Fruit fly (Drosophila melanogaster) whole organism, embryonic: ENCODE data around the gene tweek.
A peak's percentile ranks its signal among the peaks of the same experiment; 100 is the strongest.

Experiments
- Adf1 ChIP-seq: fragments of 200-800 bp; sonication (Bioruptor generic); IDR thresholded peaks from 2 replicates; pipeline ENCODE4 v1.3.6; 2022; ENCODE audit warnings: missing biosample characterization, missing genetic modification characterization
- CG11456 ChIP-seq: fragments of 200-800 bp; sonication (Bioruptor generic); IDR thresholded peaks from 3 replicates; pipeline ENCODE4 v1.3.6; 2022; ENCODE audit warnings: missing biosample characterization, missing genetic modification characterization
- CG13894 ChIP-seq: fragments of 200-800 bp; sonication (Bioruptor generic); optimal IDR thresholded peaks from 3 replicates; lab custom pipeline; 2018; ENCODE audit warnings: missing biosample characterization, mild to moderate bottlenecking, missing genetic modification characterization, moderate library complexity
- CG15514 ChIP-seq: fragments of 200-800 bp; sonication (Bioruptor generic); optimal IDR thresholded peaks from 3 replicates; lab custom pipeline; 2017; ENCODE audit warnings: missing biosample characterization, missing genetic modification characterization, mild to moderate bottlenecking, moderate library complexity, missing genetic modification reagents
- CG17328 ChIP-seq: fragments of 200-800 bp; sonication (Bioruptor generic); IDR thresholded peaks from 2 replicates; pipeline ENCODE4 v1.3.6; 2022; ENCODE audit warnings: missing biosample characterization, missing genetic modification characterization
- CG2199 ChIP-seq: fragments of 200-800 bp; sonication (Bioruptor generic); IDR thresholded peaks from 3 replicates; pipeline ENCODE4 v1.3.6; 2022; ENCODE audit warnings: missing biosample characterization, missing genetic modification characterization
- CG33213 ChIP-seq: fragments of 200-800 bp; sonication (Bioruptor generic); optimal IDR thresholded peaks from 3 replicates; lab custom pipeline; 2016; ENCODE audit warnings: missing biosample characterization, missing genetic modification characterization
- CG33557 ChIP-seq: fragments of 200-800 bp; sonication (Bioruptor generic); optimal IDR thresholded peaks from 2 replicates; lab custom pipeline; 2019; ENCODE audit warnings: missing biosample characterization, mild to moderate bottlenecking, missing genetic modification characterization, moderate library complexity
- CG34224 ChIP-seq: fragments of 200-800 bp; sonication (Bioruptor generic); IDR thresholded peaks from 3 replicates; pipeline ENCODE4 v1.3.6; 2022; ENCODE audit warnings: missing biosample characterization, missing genetic modification characterization; ENCODE audit not compliant: partially characterized antibody
- CG4282 ChIP-seq: fragments of 200-800 bp; sonication (Bioruptor generic); optimal IDR thresholded peaks from 2 replicates; lab custom pipeline; 2016; ENCODE audit warnings: missing biosample characterization, missing genetic modification characterization
- CG4707 ChIP-seq: fragments of 200-800 bp; sonication (Bioruptor generic); optimal IDR thresholded peaks from 2 replicates; lab custom pipeline; 2018; ENCODE audit warnings: missing biosample characterization, mild to moderate bottlenecking, missing genetic modification characterization, moderate library complexity
- CG6175 ChIP-seq: fragments of 200-800 bp; sonication (Bioruptor generic); IDR thresholded peaks from 3 replicates; pipeline ENCODE4 v1.3.6; 2022; ENCODE audit warnings: missing biosample characterization, missing genetic modification characterization
- CG7271 ChIP-seq: fragments of 200-800 bp; sonication (Bioruptor generic); optimal IDR thresholded peaks from 2 replicates; lab custom pipeline; 2018; ENCODE audit warnings: missing biosample characterization, mild to moderate bottlenecking, missing genetic modification characterization, moderate library complexity
- CG7357 ChIP-seq: fragments of 200-800 bp; sonication (Bioruptor generic); IDR thresholded peaks from 3 replicates; pipeline ENCODE4 v1.3.6; 2022; ENCODE audit warnings: missing biosample characterization, missing genetic modification characterization
- CG7786 ChIP-seq: fragments of 200-800 bp; sonication (Bioruptor generic); optimal IDR thresholded peaks from 2 replicates; lab custom pipeline; 2016; ENCODE audit warnings: missing biosample characterization, missing genetic modification characterization
- CG8478 ChIP-seq: fragments of >200 bp; optimal IDR thresholded peaks from 2 replicates; lab custom pipeline; 2018
- D ChIP-seq, 2 experiments: fragments of 200-800 bp in 1 of 2; fragments of >200 bp in 1 of 2; sonication (Bioruptor generic) in 1 of 2; optimal IDR thresholded peaks; 2 replicates in 1 of 2; 3 replicates in 1 of 2; lab custom pipeline; 2017; ENCODE audit warnings: mild to moderate bottlenecking in 1 of 2, missing biosample characterization in 1 of 2, missing genetic modification characterization in 1 of 2, missing genetic modification reagents in 1 of 2
- Dbx ChIP-seq: fragments of 200-800 bp; sonication (Bioruptor generic); IDR thresholded peaks from 3 replicates; pipeline ENCODE4 v1.3.6; 2022; ENCODE audit warnings: missing biosample characterization, missing genetic modification characterization
- Deaf1 ChIP-seq: fragments of 200-800 bp; optimal IDR thresholded peaks from 3 replicates; lab custom pipeline; 2019; ENCODE audit warnings: missing biosample characterization, mild to moderate bottlenecking, missing genetic modification characterization, moderate library complexity
- Doc2 ChIP-seq: fragments of 200-800 bp; sonication (Bioruptor generic); IDR thresholded peaks from 2 replicates; pipeline ENCODE4 v1.3.6; 2022; ENCODE audit warnings: missing biosample characterization, missing genetic modification characterization
- Gug ChIP-seq: fragments of 200-800 bp; sonication (Bioruptor generic); IDR thresholded peaks from 4 replicates; pipeline ENCODE4 v1.3.6; 2022; ENCODE audit warnings: missing biosample characterization, missing genetic modification characterization
- Hmr ChIP-seq: fragments of 200-800 bp; sonication (Bioruptor generic); optimal IDR thresholded peaks from 3 replicates; lab custom pipeline; 2017; ENCODE audit warnings: mild to moderate bottlenecking, missing biosample characterization, missing genetic modification reagents, missing genetic modification characterization
- Jarid2 ChIP-seq: fragments of 200-800 bp; sonication (Bioruptor generic); optimal IDR thresholded peaks from 3 replicates; lab custom pipeline; 2017; ENCODE audit warnings: mild to moderate bottlenecking, missing biosample characterization, missing genetic modification reagents, missing genetic modification characterization
- Lim3 ChIP-seq: fragments of 200-800 bp; sonication (Bioruptor generic); IDR thresholded peaks from 2 replicates; pipeline ENCODE4 v1.3.6; 2022; ENCODE audit warnings: missing biosample characterization, missing genetic modification characterization
- Meics ChIP-seq: fragments of 200-800 bp; sonication (Bioruptor generic); optimal IDR thresholded peaks from 2 replicates; lab custom pipeline; 2017; ENCODE audit warnings: missing biosample characterization, mild to moderate bottlenecking, missing genetic modification characterization
- Mes4 ChIP-seq: fragments of 200-800 bp; sonication (Bioruptor generic); optimal IDR thresholded peaks from 2 replicates; lab custom pipeline; 2016; ENCODE audit warnings: missing biosample characterization, missing genetic modification characterization
- NC2β ChIP-seq: fragments of 200-800 bp; sonication (Bioruptor generic); optimal IDR thresholded peaks from 2 replicates; lab custom pipeline; 2016; ENCODE audit warnings: missing biosample characterization, missing genetic modification characterization
- NK7.1 ChIP-seq: fragments of 200-800 bp; sonication (Bioruptor generic); optimal IDR thresholded peaks from 3 replicates; lab custom pipeline; 2016; ENCODE audit warnings: missing biosample characterization, missing genetic modification characterization
- NfI ChIP-seq: fragments of 200-800 bp; sonication (Bioruptor generic); optimal IDR thresholded peaks from 3 replicates; lab custom pipeline; 2018; ENCODE audit warnings: missing biosample characterization, mild to moderate bottlenecking, missing genetic modification characterization, moderate library complexity
- Ravus ChIP-seq: fragments of 200-800 bp; sonication (Bioruptor generic); IDR thresholded peaks from 2 replicates; pipeline ENCODE4 v1.3.6; 2022; ENCODE audit warnings: missing biosample characterization, missing genetic modification characterization
- Vsx1 ChIP-seq: fragments of 200-800 bp; sonication (Bioruptor generic); optimal IDR thresholded peaks from 2 replicates; lab custom pipeline; 2017; ENCODE audit warnings: missing biosample characterization, mild to moderate bottlenecking, missing genetic modification characterization, missing genetic modification reagents
- abd-A ChIP-seq: fragments of 200-800 bp; sonication (Bioruptor generic); optimal IDR thresholded peaks from 3 replicates; lab custom pipeline; 2019; ENCODE audit warnings: missing biosample characterization, mild to moderate bottlenecking, missing genetic modification characterization, moderate library complexity
- bcd ChIP-seq: fragments of 200-800 bp; sonication (Bioruptor generic); optimal IDR thresholded peaks from 2 replicates; lab custom pipeline; 2017; ENCODE audit warnings: missing biosample characterization, mild to moderate bottlenecking, missing genetic modification characterization
- cwo ChIP-seq: fragments of 200-800 bp; sonication (Bioruptor generic); optimal IDR thresholded peaks from 3 replicates; lab custom pipeline; 2017; ENCODE audit warnings: missing biosample characterization, missing genetic modification characterization, mild to moderate bottlenecking, moderate library complexity, missing genetic modification reagents
- da ChIP-seq: fragments of 200-800 bp; sonication (Bioruptor generic); optimal IDR thresholded peaks from 2 replicates; lab custom pipeline; 2016; ENCODE audit warnings: missing biosample characterization, missing genetic modification characterization
- en ChIP-seq: fragments of 200-800 bp; sonication (Bioruptor generic); optimal IDR thresholded peaks from 2 replicates; lab custom pipeline; 2016; ENCODE audit warnings: missing biosample characterization, missing genetic modification characterization
- exex ChIP-seq: fragments of 200-800 bp; sonication (Bioruptor generic); optimal IDR thresholded peaks from 4 replicates; lab custom pipeline; 2018; ENCODE audit warnings: missing biosample characterization, mild to moderate bottlenecking, missing genetic modification characterization, moderate library complexity
- fd96Cb ChIP-seq: fragments of 200-800 bp; sonication (Bioruptor generic); optimal IDR thresholded peaks from 2 replicates; lab custom pipeline; 2018; ENCODE audit warnings: missing biosample characterization, mild to moderate bottlenecking, missing genetic modification characterization, moderate library complexity
- ind ChIP-seq: fragments of 200-800 bp; sonication (Bioruptor generic); optimal IDR thresholded peaks from 3 replicates; lab custom pipeline; 2016; ENCODE audit warnings: missing biosample characterization, missing genetic modification characterization
- insv ChIP-seq, 2 experiments: fragments of 200-800 bp; sonication (Bioruptor generic); optimal IDR thresholded peaks; 3 replicates each; lab custom pipeline; 2016 to 2018; ENCODE audit warnings: missing biosample characterization in 2 of 2, missing genetic modification characterization in 2 of 2
- nerfin-2 ChIP-seq: fragments of 200-800 bp; sonication (Bioruptor generic); IDR thresholded peaks from 2 replicates; pipeline ENCODE4 v1.3.6; 2022; ENCODE audit warnings: missing biosample characterization, missing genetic modification characterization; ENCODE audit not compliant: partially characterized antibody
- sr ChIP-seq: fragments of 200-800 bp; sonication (Bioruptor generic); IDR thresholded peaks from 3 replicates; pipeline ENCODE4 v1.3.6; 2022; ENCODE audit warnings: missing biosample characterization, missing genetic modification characterization
- tap ChIP-seq: fragments of 200-800 bp; optimal IDR thresholded peaks from 3 replicates; lab custom pipeline; 2019; ENCODE audit warnings: missing biosample characterization, mild to moderate bottlenecking, missing genetic modification characterization, moderate library complexity
- trem ChIP-seq: fragments of 200-800 bp; optimal IDR thresholded peaks from 3 replicates; lab custom pipeline; 2019; ENCODE audit warnings: missing biosample characterization, mild to moderate bottlenecking, missing genetic modification characterization, moderate library complexity
- tup ChIP-seq: fragments of 200-800 bp; sonication (Bioruptor generic); optimal IDR thresholded peaks from 2 replicates; lab custom pipeline; 2016; ENCODE audit warnings: missing biosample characterization, mild to moderate bottlenecking, missing genetic modification characterization, moderate library complexity
- unc-4 ChIP-seq: fragments of 200-800 bp; sonication (Bioruptor generic); IDR thresholded peaks from 2 replicates; pipeline ENCODE4 v1.3.6; 2022; ENCODE audit warnings: missing biosample characterization, missing genetic modification characterization; ENCODE audit not compliant: partially characterized antibody
- vfl ChIP-seq: fragments of 200-800 bp; sonication (Bioruptor generic); optimal IDR thresholded peaks from 2 replicates; lab custom pipeline; 2016; ENCODE audit warnings: missing biosample characterization, missing genetic modification characterization
- vnd ChIP-seq: fragments of 200-800 bp; sonication (Bioruptor generic); IDR thresholded peaks from 3 replicates; pipeline ENCODE4 v1.3.6; 2022; ENCODE audit warnings: missing biosample characterization, missing genetic modification characterization; ENCODE audit not compliant: partially characterized antibody
- vvl ChIP-seq: fragments of 200-800 bp; sonication (Bioruptor generic); IDR thresholded peaks from 2 replicates; pipeline ENCODE4 v1.3.6; 2022; ENCODE audit warnings: missing biosample characterization, missing genetic modification characterization
- zfh1 ChIP-seq: fragments of 200-800 bp; sonication (Bioruptor generic); IDR thresholded peaks from 3 replicates; pipeline ENCODE4 v1.3.6; 2022; ENCODE audit warnings: missing biosample characterization, missing genetic modification characterization

The tweek gene

dm6 chr2L:16880930-16881329 is 7.4 kb upstream of the tweek start (continued):
- no peak for TF ChIP-seq NK7.1
- no peak for TF ChIP-seq CG4282
- TF ChIP-seq sr (GFP tag; lab: Robert Waterston, UW): 0 out of 3 replicates have a peak, but pooled peaks have one; percentile 16
- no peak for TF ChIP-seq zfh1 (GFP tag; lab: Robert Waterston, UW)
- TF ChIP-seq CG13894 (tag; lab: Kevin White, UChicago): no peak
- TF ChIP-seq CG6175: 0 out of 3 replicates have a peak, but pooled peaks have one; percentile 18
- TF ChIP-seq CG33213 (GFP tag; lab: Kevin White, UChicago): no peak
- no peak for TF ChIP-seq CG2199 (GFP tag; lab: Robert Waterston, UW)
- no peak for TF ChIP-seq CG7357 (GFP tag; lab: Robert Waterston, UW)
- TF ChIP-seq insv (GFP tag; optimal IDR thresholded peaks at IDR 0.05; lab: Kevin White, UChicago): no peak
- TF ChIP-seq tup (GFP tag; lab: Kevin White, UChicago): no peak
- no peak for TF ChIP-seq NfI (GFP tag; lab: Kevin White, UChicago)
- TF ChIP-seq cwo (GFP tag; lab: Kevin White, UChicago): peak; percentile 17
- TF ChIP-seq Adf1 (GFP tag; lab: Robert Waterston, UW): peak; percentile 32; the same call in 1 of the 2 replicates
- no peak for TF ChIP-seq da
- TF ChIP-seq Dbx (GFP tag; lab: Robert Waterston, UW): 0 out of 3 replicates have a peak, but pooled peaks have one; percentile 37
- TF ChIP-seq fd96Cb (tag; lab: Kevin White, UChicago): no peak
- no peak for TF ChIP-seq CG11456 (GFP tag; lab: Robert Waterston, UW)
- TF ChIP-seq tap (tag; lab: Kevin White, UChicago): no peak
- no peak for TF ChIP-seq CG33557 (GFP tag; lab: Kevin White, UChicago)
- no peak for TF ChIP-seq Doc2 (GFP tag; lab: Robert Waterston, UW)
- no peak for TF ChIP-seq bcd (GFP tag; lab: Kevin White, UChicago)
- TF ChIP-seq CG8478 (lab: Kevin White, UChicago): no peak
- no peak for TF ChIP-seq Mes4 (GFP tag; lab: Kevin White, UChicago)
- TF ChIP-seq Lim3 (GFP tag; lab: Robert Waterston, UW): no peak
- TF ChIP-seq Jarid2: peak; percentile 93
- TF ChIP-seq CG15514 (GFP tag; lab: Kevin White, UChicago): peak; percentile 94
- TF ChIP-seq Hmr: peak; percentile 0
- no peak for TF ChIP-seq vfl
- no peak for TF ChIP-seq abd-A (tag; lab: Kevin White, UChicago)
- TF ChIP-seq Ravus: no peak
- no peak for TF ChIP-seq en (GFP tag; lab: Kevin White, UChicago)
- no peak for TF ChIP-seq Meics (GFP tag; lab: Kevin White, UChicago)
- 0 out of 2 replicates have a peak, but pooled peaks have one; percentile 31 for TF ChIP-seq vvl
- peak; percentile 99 for TF ChIP-seq Deaf1 (tag; lab: Kevin White, UChicago)
- TF ChIP-seq CG34224 (GFP tag; lab: Robert Waterston, UW): peak; percentile 49; the same call in 2 of the 3 replicates
- TF ChIP-seq trem (tag; lab: Kevin White, UChicago): no peak
- peak; percentile 38; the same call in 1 of the 2 replicates for TF ChIP-seq unc-4
- no peak for TF ChIP-seq ind (GFP tag; lab: Kevin White, UChicago)
- TF ChIP-seq CG7271 (tag; lab: Kevin White, UChicago): no peak
- TF ChIP-seq NC2β (GFP tag; lab: Kevin White, UChicago): no peak
- TF ChIP-seq D (optimal IDR thresholded peaks at IDR 0.05; lab: Kevin White, UChicago): no peak
- TF ChIP-seq D (GFP tag; optimal IDR thresholded peaks at IDR 0.05; lab: Kevin White, UChicago): no peak
- TF ChIP-seq Vsx1: no peak
- peak; percentile 42; the same call in 1 of the 2 replicates for TF ChIP-seq CG17328 (GFP tag; lab: Robert Waterston, UW)
- no peak for TF ChIP-seq CG7786
- no peak for TF ChIP-seq nerfin-2 (GFP tag; lab: Robert Waterston, UW)
- TF ChIP-seq CG4707 (GFP tag; lab: Kevin White, UChicago): no peak
- TF ChIP-seq Gug (GFP tag; lab: Robert Waterston, UW): no peak
- no peak for TF ChIP-seq vnd (GFP tag; lab: Robert Waterston, UW)
- peak; percentile 7 for TF ChIP-seq exex
